Worm (Caenorhabditis elegans): Measurements from ENCODE around the gene ooc-5.

Gene ooc-5

ce11 chrII:8996064-8996463, 3.1 kb downstream of the ooc-5 start, which contains the start of gene ndub-2:
Gene ndub-2 (plus strand): TSS chrII:8996364.
- TF ChIP-seq K11D2.4 (GFP tag; IDR thresholded peaks at IDR 0.05) (no peak), nhr-27 (tag; optimal IDR thresholded peaks at IDR 0.05) (no peak), lir-1 (GFP tag; conservative IDR thresholded peaks at IDR 0.05) (no peak), cebp-1 (GFP tag; IDR thresholded peaks at IDR 0.05) (no peak), cebp-1 (tag; optimal IDR thresholded peaks at IDR 0.05) (no peak), Y67H2A.10 (GFP tag; conservative IDR thresholded peaks at IDR 0.05) (no peak), F55B11.4 (tag; optimal IDR thresholded peaks at IDR 0.05; ENCODE audit: borderline replicate concordance, insufficient read depth) (no peak), egl-18 (GFP tag; IDR thresholded peaks at IDR 0.05) (no peak), attf-6 (GFP tag; IDR thresholded peaks at IDR 0.05) (no peak), T07F8.4 (tag; optimal IDR thresholded peaks at IDR 0.05) (no peak), Y56A3A.18 (GFP tag; IDR thresholded peaks at IDR 0.05) (no peak), xnd-1 (tag; optimal IDR thresholded peaks at IDR 0.05) (no peak), hrde-1 (tag; optimal IDR thresholded peaks at IDR 0.05; ENCODE audit: borderline replicate concordance) (no peak), tbp1 (GFP tag; optimal IDR thresholded peaks at IDR 0.05) (no peak)

ce11 chrII:8997479-8997878, 4.5 kb downstream of the ooc-5 start, which contains the start of the genes F44G4.3 and tdp-1:
Gene F44G4.3 (minus strand): TSS chrII:8997662.
Gene tdp-1 (plus strand): TSS chrII:8997825.
- no peak for TF ChIP-seq snpc-1.1 (tag; optimal IDR thresholded peaks at IDR 0.05; ENCODE audit: insufficient read depth)
- TF ChIP-seq attf-5 (GFP tag; optimal IDR thresholded peaks at IDR 0.05) = peak; percentile 2
- no peak for TF ChIP-seq nhr-90 (tag; optimal IDR thresholded peaks at IDR 0.05)
- TF ChIP-seq lsy-27 (tag; optimal IDR thresholded peaks at IDR 0.05; ENCODE audit: borderline replicate concordance, insufficient read depth) = no peak
- no peak for TF ChIP-seq snpc-1.3 (tag; optimal IDR thresholded peaks at IDR 0.05; ENCODE audit: insufficient read depth)
- TF ChIP-seq rcor-1 (GFP tag; IDR thresholded peaks at IDR 0.05) = no peak
- TF ChIP-seq D2030.7 (GFP tag; IDR thresholded peaks at IDR 0.05) = no peak
- peak; percentile 69 for TF ChIP-seq lsl-1 (GFP tag; optimal IDR thresholded peaks at IDR 0.05)
- no peak for TF ChIP-seq nhr-27 (tag; optimal IDR thresholded peaks at IDR 0.05)

- TF ChIP-seq hsf-1 (GFP tag; IDR thresholded peaks at IDR 0.05) (no peak), snpc-1.3 (tag; optimal IDR thresholded peaks at IDR 0.05; ENCODE audit: insufficient read depth) (no peak), chd-7 (tag; optimal IDR thresholded peaks at IDR 0.05) (no peak), F52B5.7 (tag; optimal IDR thresholded peaks at IDR 0.05) (no peak), tbp1 (GFP tag; optimal IDR thresholded peaks at IDR 0.05) (no peak), bed-1 (GFP tag; IDR thresholded peaks at IDR 0.05) (no peak), ets-4 (GFP tag; optimal IDR thresholded peaks at IDR 0.05) (no peak), B0035.1 (tag; optimal IDR thresholded peaks at IDR 0.05) (no peak), F49E8.2 (tag; optimal IDR thresholded peaks at IDR 0.05; ENCODE audit: insufficient read depth) (no peak), pbrm-1 (GFP tag; IDR thresholded peaks at IDR 0.05) (no peak), nfya-2 (GFP tag; IDR thresholded peaks at IDR 0.05) (no peak), ceh-100 (GFP tag; IDR thresholded peaks at IDR 0.05) (no peak), Y95B8A.8 (GFP tag; IDR thresholded peaks at IDR 0.05) (no peak), unc-130 (GFP tag; optimal IDR thresholded peaks at IDR 0.05) (no peak), K11D2.4 (GFP tag; IDR thresholded peaks at IDR 0.05) (no peak)
These were observed 7.4 kb downstream of the ooc-5 start, which contains the start of gene F44G4.5 for ce11 chrII:9000331-9000730. Gene F44G4.5 (minus strand): TSS chrII:9000431.
